Worm (Caenorhabditis elegans): ENCODE results near the gene gdi-1.
"Not testable (repeated sequence)": the region's sequence is repeated elsewhere in the genome, so short reads cannot be mapped to it uniquely, and the experiment has no call there.

Gene gdi-1

DNA sequence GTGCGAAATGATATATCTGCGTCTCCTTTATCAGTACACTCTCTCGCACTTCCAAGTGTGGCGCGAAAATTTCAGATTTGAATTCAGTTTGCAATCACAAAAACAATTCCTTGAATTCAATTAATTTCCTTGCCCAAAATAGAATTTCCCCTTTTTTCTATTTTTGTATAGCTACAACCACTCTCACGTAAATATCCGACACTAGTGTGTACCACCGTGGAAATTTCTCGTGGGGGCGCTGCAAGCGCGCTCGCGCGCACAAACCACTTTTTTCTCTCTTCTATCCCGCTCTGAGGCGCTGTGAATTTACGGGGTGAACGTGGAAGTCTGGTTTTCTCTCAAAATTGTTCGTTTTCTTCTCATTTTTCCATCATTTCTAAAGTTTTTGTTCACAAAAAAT, 11.2 kb downstream of the gdi-1 start, which contains the start of gene Y57G11C.8:
Gene Y57G11C.8, plus strand, starts transcription at position 301 of the 400 bp plus-strand sequence.
- TF ChIP-seq snpc-4 (GFP tag; optimal IDR thresholded peaks at IDR 0.05), result peak; percentile 43
- TF ChIP-seq snpc-4 (tag; optimal IDR thresholded peaks at IDR 0.05), result peak in 2 of 4 experiments; percentile 19 to 65
- TF ChIP-seq C17E4.6 (GFP tag; IDR thresholded peaks at IDR 0.05), result no peak
- peak; percentile 67 for TF ChIP-seq efl-1 (GFP tag; optimal IDR thresholded peaks at IDR 0.05)

ce11 chrIV:14780566-14780965, 12.1 kb downstream of the gdi-1 start:
- peak; percentile 70 for TF ChIP-seq tbp1 (GFP tag; optimal IDR thresholded peaks at IDR 0.05)
- TF ChIP-seq F49E8.2 (tag; optimal IDR thresholded peaks at IDR 0.05; ENCODE audit: insufficient read depth), result peak; percentile 55
- peak; percentile 57 for TF ChIP-seq snpc-1.3 (tag; optimal IDR thresholded peaks at IDR 0.05; ENCODE audit: insufficient read depth)
- peak; percentile 93 for TF ChIP-seq snpc-4 (GFP tag; optimal IDR thresholded peaks at IDR 0.05)
- TF ChIP-seq snpc-4 (tag; optimal IDR thresholded peaks at IDR 0.05), result peak; percentile 84 to 97 (median 93)
- peak; percentile 80 for TF ChIP-seq snpc-3.4 (tag; optimal IDR thresholded peaks at IDR 0.05)
- TF ChIP-seq lsl-1 (GFP tag; optimal IDR thresholded peaks at IDR 0.05), result peak; percentile 51
- peak; percentile 76 for TF ChIP-seq lin-54 (GFP tag; optimal IDR thresholded peaks at IDR 0.05)
- TF ChIP-seq efl-1 (GFP tag; optimal IDR thresholded peaks at IDR 0.05), result peak; percentile 17
- peak; percentile 90 for TF ChIP-seq snpc-1.1 (tag; optimal IDR thresholded peaks at IDR 0.05; ENCODE audit: insufficient read depth)

ce11 chrIV:14774454-14774853, 18.2 kb downstream of the gdi-1 start, which contains the start of gene Y57G11C.51:
Gene Y57G11C.51 (minus strand): TSS chrIV:14774554.
- not testable (repeated sequence) for TF ChIP-seq snpc-4 (GFP tag; optimal IDR thresholded peaks at IDR 0.05)
- TF ChIP-seq snpc-4 (tag; optimal IDR thresholded peaks at IDR 0.05), result peak in 1 of 4 experiments; percentile 40

DNA sequence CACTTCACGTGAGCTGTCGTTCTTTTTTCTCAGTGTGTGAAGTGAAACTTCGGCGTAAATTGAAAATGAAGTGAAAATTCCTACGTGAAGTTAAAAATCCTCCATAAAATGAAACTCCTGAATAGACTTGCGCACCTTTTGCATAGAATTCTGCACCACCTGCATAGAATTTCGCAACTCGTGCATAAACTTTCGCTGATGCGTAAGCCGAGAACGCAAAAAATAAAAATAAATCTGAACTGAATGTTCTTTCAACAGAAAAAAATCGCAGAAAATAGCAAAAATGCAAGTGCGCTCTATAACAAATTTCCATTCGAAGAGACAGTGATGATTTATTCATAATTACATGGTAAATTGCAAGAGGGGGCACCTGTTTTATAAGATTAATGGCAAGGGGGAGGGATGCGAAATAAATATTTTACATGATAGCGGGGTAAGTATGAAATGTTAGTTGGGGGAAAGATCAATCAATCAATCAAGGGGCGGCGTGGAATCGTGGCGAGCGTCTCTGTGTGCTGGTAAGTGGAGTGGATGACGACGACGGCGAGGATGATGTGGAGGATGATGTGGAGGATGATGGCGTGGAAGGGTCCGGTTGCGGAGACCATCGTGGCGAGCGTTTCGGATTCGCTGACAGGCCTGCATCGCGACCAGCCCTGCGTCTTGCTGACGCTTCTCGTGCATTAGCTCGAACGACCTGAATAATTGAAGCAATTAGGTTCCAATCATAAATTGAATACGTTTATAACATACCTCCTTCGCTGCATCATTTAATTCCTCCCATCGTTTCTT, 19.2 kb downstream of the gdi-1 start, which contains the start of gene Y57G11C.36:
Gene Y57G11C.36, minus strand, starts transcription at position 502 of the 792 bp plus-strand sequence.
- TF ChIP-seq ama-1 (optimal IDR thresholded peaks at IDR 0.05) (no peak), ama-1 (GFP tag; optimal IDR thresholded peaks at IDR 0.05) (no peak), F49E8.2 (tag; optimal IDR thresholded peaks at IDR 0.05; ENCODE audit: insufficient read depth) (no peak), C17E4.6 (GFP tag; IDR thresholded peaks at IDR 0.05) (no peak), snpc-1.1 (tag; optimal IDR thresholded peaks at IDR 0.05; ENCODE audit: insufficient read depth) (peak; percentile 19), atf-7 (tag; optimal IDR thresholded peaks at IDR 0.05) (no peak), egrh-3 (GFP tag; IDR thresholded peaks at IDR 0.05) (peak; percentile 45; the same call in 1 of the 2 replicates), zfh-2 (GFP tag; conservative IDR thresholded peaks at IDR 0.05) (peak; percentile 67), cebp-1 (GFP tag; IDR thresholded peaks at IDR 0.05) (no peak), cebp-1 (tag; optimal IDR thresholded peaks at IDR 0.05) (peak; percentile 50), snpc-4 (GFP tag; optimal IDR thresholded peaks at IDR 0.05) (no peak), snpc-4 (tag; optimal IDR thresholded peaks at IDR 0.05) (peak in 1 of 4 experiments; percentile 83), snpc-3.4 (tag; optimal IDR thresholded peaks at IDR 0.05) (peak; percentile 17), dox-1 (GFP tag; IDR thresholded peaks at IDR 0.05) (no peak), lsy-27 (tag; optimal IDR thresholded peaks at IDR 0.05; ENCODE audit: borderline replicate concordance, insufficient read depth) (no peak), hlh-12 (tag; optimal IDR thresholded peaks at IDR 0.05) (no peak), attf-6 (GFP tag; IDR thresholded peaks at IDR 0.05) (peak; percentile 72)

ce11 chrIV:14771325-14771724, 21.4 kb downstream of the gdi-1 start, which contains the start of gene degl-1:
Gene degl-1 (minus strand): TSS chrIV:14771425.
- TF ChIP-seq F33H1.4 (GFP tag; IDR thresholded peaks at IDR 0.05), result no peak
- TF ChIP-seq F37B4.10 (GFP tag; IDR thresholded peaks at IDR 0.05), result no peak
- no peak for TF ChIP-seq tlf-1 (GFP tag; optimal IDR thresholded peaks at IDR 0.05)
- TF ChIP-seq tbp1 (GFP tag; optimal IDR thresholded peaks at IDR 0.05), result no peak
- no peak for TF ChIP-seq Y95B8A.8 (GFP tag; IDR thresholded peaks at IDR 0.05)
- TF ChIP-seq T26A5.8 (tag; optimal IDR thresholded peaks at IDR 0.05), result no peak
- no peak for TF ChIP-seq hmg-20 (GFP tag; IDR thresholded peaks at IDR 0.05)
- no peak for TF ChIP-seq pha-4 (tag; optimal IDR thresholded peaks at IDR 0.05)
- TF ChIP-seq F23B12.7 (tag; optimal IDR thresholded peaks at IDR 0.05; ENCODE audit: insufficient read depth), result no peak
- TF ChIP-seq ztf-18 (tag; optimal IDR thresholded peaks at IDR 0.05), result no peak
- TF ChIP-seq ceh-58 (GFP tag; IDR thresholded peaks at IDR 0.05), result no peak
- TF ChIP-seq him-1 (tag; optimal IDR thresholded peaks at IDR 0.05), result no peak
- no peak for TF ChIP-seq lsl-1 (GFP tag; optimal IDR thresholded peaks at IDR 0.05)
- no peak for TF ChIP-seq ceh-79 (tag; optimal IDR thresholded peaks at IDR 0.05)
- no peak for TF ChIP-seq aptf-2 (GFP tag; conservative IDR thresholded peaks at IDR 0.05)
- no peak for TF ChIP-seq ztf-25 (GFP tag; IDR thresholded peaks at IDR 0.05)

All from whole organism, young adult.